Fruit fly (Drosophila melanogaster) whole organism, embryonic: Measurements from ENCODE around the gene Lgr3.

Source experiments
- ATbp ChIP-seq: fragments of 200-800 bp; sonication (Bioruptor generic); optimal IDR thresholded peaks from 2 replicates; lab custom pipeline; 2017; ENCODE audit warnings: missing biosample characterization, mild to moderate bottlenecking, missing genetic modification characterization, missing genetic modification reagents
- BEAF-32 ChIP-seq: fragments of 200-800 bp; sonication (Bioruptor generic); optimal IDR thresholded peaks from 3 replicates; lab custom pipeline; 2017; ENCODE audit warnings: missing biosample characterization, missing genetic modification characterization, mild to moderate bottlenecking, moderate library complexity, missing genetic modification reagents
- CG10565 ChIP-seq: fragments of 200-800 bp; sonication (Bioruptor generic); optimal IDR thresholded peaks from 3 replicates; lab custom pipeline; 2016; ENCODE audit warnings: missing biosample characterization, mild to moderate bottlenecking, missing genetic modification characterization
- CG12104 ChIP-seq: fragments of 200-800 bp; sonication (Bioruptor generic); optimal IDR thresholded peaks from 3 replicates; lab custom pipeline; 2016; ENCODE audit warnings: missing biosample characterization, missing genetic modification characterization
- CG12769 ChIP-seq: fragments of 200-800 bp; sonication (Bioruptor generic); optimal IDR thresholded peaks from 2 replicates; lab custom pipeline; 2019; ENCODE audit warnings: missing biosample characterization, mild to moderate bottlenecking, missing genetic modification characterization, moderate library complexity
- CG13624 ChIP-seq: fragments of 200-800 bp; sonication (Bioruptor generic); optimal IDR thresholded peaks from 2 replicates; lab custom pipeline; 2016; ENCODE audit warnings: missing biosample characterization, missing genetic modification characterization
- CG14710 ChIP-seq: fragments of 200-800 bp; sonication (Bioruptor generic); optimal IDR thresholded peaks from 3 replicates; lab custom pipeline; 2019; ENCODE audit warnings: missing biosample characterization, mild to moderate bottlenecking, missing genetic modification characterization, moderate library complexity
- CG14860 ChIP-seq: fragments of 200-800 bp; sonication (Bioruptor generic); IDR thresholded peaks from 3 replicates; pipeline ENCODE4 v1.3.6; 2022; ENCODE audit warnings: missing biosample characterization, missing genetic modification characterization; ENCODE audit not compliant: partially characterized antibody
- CG1602 ChIP-seq: fragments of 200-800 bp; sonication (Bioruptor generic); optimal IDR thresholded peaks from 3 replicates; lab custom pipeline; 2016; ENCODE audit warnings: missing biosample characterization, missing genetic modification characterization
- CG1647 ChIP-seq: fragments of 200-800 bp; sonication (Bioruptor generic); optimal IDR thresholded peaks from 3 replicates; lab custom pipeline; 2016; ENCODE audit warnings: missing biosample characterization, missing genetic modification characterization
- CG17328 ChIP-seq: fragments of 200-800 bp; sonication (Bioruptor generic); IDR thresholded peaks from 2 replicates; pipeline ENCODE4 v1.3.6; 2022; ENCODE audit warnings: missing biosample characterization, missing genetic modification characterization
- CG2202 ChIP-seq: fragments of 200-800 bp; sonication (Bioruptor generic); optimal IDR thresholded peaks from 2 replicates; lab custom pipeline; 2018; ENCODE audit warnings: missing biosample characterization, mild to moderate bottlenecking, missing genetic modification characterization
- CG2678 ChIP-seq: fragments of 200-800 bp; sonication (Bioruptor generic); optimal IDR thresholded peaks from 3 replicates; lab custom pipeline; 2019; ENCODE audit warnings: missing biosample characterization, mild to moderate bottlenecking, missing genetic modification characterization, moderate library complexity
- CG30403 ChIP-seq: fragments of 200-800 bp; sonication (Bioruptor generic); optimal IDR thresholded peaks from 3 replicates; lab custom pipeline; 2016; ENCODE audit warnings: missing biosample characterization, missing genetic modification characterization
- CG4854 ChIP-seq: fragments of 200-800 bp; sonication (Bioruptor generic); optimal IDR thresholded peaks from 2 replicates; lab custom pipeline; 2016; ENCODE audit warnings: missing biosample characterization, missing genetic modification characterization, inconsistent platforms
- CG6765 ChIP-seq: fragments of 200-800 bp; sonication (Bioruptor generic); optimal IDR thresholded peaks from 3 replicates; lab custom pipeline; 2017; ENCODE audit warnings: missing biosample characterization, mild to moderate bottlenecking, missing genetic modification characterization
- CG7372 ChIP-seq: fragments of 200-800 bp; sonication (Bioruptor generic); IDR thresholded peaks from 2 replicates; pipeline ENCODE4 v1.3.6; 2022; ENCODE audit warnings: missing biosample characterization, missing genetic modification characterization
- CG7556 ChIP-seq: fragments of 200-800 bp; sonication (Bioruptor generic); optimal IDR thresholded peaks from 2 replicates; lab custom pipeline; 2017; ENCODE audit warnings: missing biosample characterization, mild to moderate bottlenecking, missing genetic modification characterization
- CG9797 ChIP-seq: fragments of 200-800 bp; sonication (Bioruptor generic); optimal IDR thresholded peaks from 3 replicates; lab custom pipeline; 2018; ENCODE audit warnings: missing biosample characterization, mild to moderate bottlenecking, missing genetic modification characterization
- CG9817 ChIP-seq: fragments of 200-800 bp; sonication (Bioruptor generic); optimal IDR thresholded peaks from 2 replicates; lab custom pipeline; 2018; ENCODE audit warnings: missing biosample characterization, mild to moderate bottlenecking, missing genetic modification characterization, moderate library complexity
- CoRest ChIP-seq: fragments of 200-800 bp; sonication (Bioruptor generic); optimal IDR thresholded peaks from 3 replicates; lab custom pipeline; 2018; ENCODE audit warnings: missing biosample characterization, mild to moderate bottlenecking, missing genetic modification characterization, moderate library complexity
- E2f2 ChIP-seq: fragments of 200-800 bp; sonication (Bioruptor generic); IDR thresholded peaks from 2 replicates; pipeline ENCODE4 v1.3.6; 2022; ENCODE audit warnings: missing biosample characterization, missing genetic modification characterization
- Elba2 ChIP-seq: fragments of 200-800 bp; sonication (Bioruptor generic); optimal IDR thresholded peaks from 3 replicates; lab custom pipeline; 2016; ENCODE audit warnings: missing biosample characterization, missing genetic modification characterization
- Gug ChIP-seq: fragments of 200-800 bp; sonication (Bioruptor generic); IDR thresholded peaks from 4 replicates; pipeline ENCODE4 v1.3.6; 2022; ENCODE audit warnings: missing biosample characterization, missing genetic modification characterization
- H2.0 ChIP-seq: fragments of 200-800 bp; sonication (Bioruptor generic); IDR thresholded peaks from 2 replicates; pipeline ENCODE4 v1.3.6; 2022; ENCODE audit warnings: missing biosample characterization, missing genetic modification characterization
- Hmx ChIP-seq: fragments of 200-800 bp; sonication (Bioruptor generic); optimal IDR thresholded peaks from 2 replicates; lab custom pipeline; 2016; ENCODE audit warnings: missing biosample characterization, missing genetic modification characterization
- Hr78 ChIP-seq, 2 experiments: fragments of 200-800 bp in 1 of 2; fragments of >200 bp in 1 of 2; sonication (Bioruptor generic) in 1 of 2; optimal IDR thresholded peaks; 2 replicates each; lab custom pipeline; 2017 to 2019; ENCODE audit warnings: missing biosample characterization in 2 of 2, missing genetic modification characterization in 2 of 2, mild to moderate bottlenecking in 1 of 2, moderate library complexity in 1 of 2
- MESR4 ChIP-seq: fragments of 200-800 bp; sonication (Bioruptor generic); optimal IDR thresholded peaks from 2 replicates; lab custom pipeline; 2018; ENCODE audit warnings: missing biosample characterization, mild to moderate bottlenecking, missing genetic modification characterization, moderate library complexity
- NFAT ChIP-seq: fragments of 200-800 bp; sonication (Bioruptor generic); IDR thresholded peaks from 2 replicates; pipeline ENCODE4 v1.3.6; 2022; ENCODE audit warnings: missing biosample characterization, missing genetic modification characterization
- NK7.1 ChIP-seq: fragments of 200-800 bp; sonication (Bioruptor generic); optimal IDR thresholded peaks from 3 replicates; lab custom pipeline; 2016; ENCODE audit warnings: missing biosample characterization, missing genetic modification characterization
- Neu2 ChIP-seq: fragments of 200-800 bp; sonication (Bioruptor generic); optimal IDR thresholded peaks from 3 replicates; lab custom pipeline; 2016; ENCODE audit warnings: missing biosample characterization, missing genetic modification characterization, borderline replicate concordance
- Scr ChIP-seq: fragments of 200-800 bp; sonication (Bioruptor generic); IDR thresholded peaks from 2 replicates; pipeline ENCODE4 v1.3.6; 2022; ENCODE audit warnings: missing biosample characterization, missing genetic modification characterization; ENCODE audit not compliant: partially characterized antibody
- Sox102F ChIP-seq: fragments of 200-800 bp; sonication (Bioruptor generic); optimal IDR thresholded peaks from 2 replicates; lab custom pipeline; 2018; ENCODE audit warnings: missing biosample characterization, mild to moderate bottlenecking, missing genetic modification characterization, moderate library complexity
- Usf ChIP-seq: fragments of 200-800 bp; sonication (Bioruptor generic); optimal IDR thresholded peaks from 2 replicates; lab custom pipeline; 2017; ENCODE audit warnings: missing genotype, missing biosample characterization, missing genetic modification characterization
- Vsx1 ChIP-seq: fragments of 200-800 bp; sonication (Bioruptor generic); optimal IDR thresholded peaks from 2 replicates; lab custom pipeline; 2017; ENCODE audit warnings: missing biosample characterization, mild to moderate bottlenecking, missing genetic modification characterization, missing genetic modification reagents
- ac ChIP-seq: fragments of 200-800 bp; sonication (Bioruptor generic); optimal IDR thresholded peaks from 3 replicates; lab custom pipeline; 2017; ENCODE audit warnings: missing biosample characterization, mild to moderate bottlenecking, missing genetic modification characterization
- aop ChIP-seq: fragments of 200-800 bp; sonication (Bioruptor generic); IDR thresholded peaks from 2 replicates; pipeline ENCODE4 v1.3.6; 2022; ENCODE audit warnings: missing biosample characterization, missing genetic modification characterization
- ase ChIP-seq: fragments of 200-800 bp; sonication (Bioruptor generic); IDR thresholded peaks from 3 replicates; pipeline ENCODE4 v1.3.6; 2022; ENCODE audit warnings: missing biosample characterization, missing genetic modification characterization
- bbx ChIP-seq: fragments of 200-800 bp; sonication (Bioruptor generic); IDR thresholded peaks from 2 replicates; pipeline ENCODE4 v1.3.6; 2022; ENCODE audit warnings: missing biosample characterization, missing genetic modification characterization; ENCODE audit not compliant: partially characterized antibody
- cg ChIP-seq: fragments of 200-800 bp; sonication (Bioruptor generic); optimal IDR thresholded peaks from 3 replicates; lab custom pipeline; 2019; ENCODE audit warnings: missing biosample characterization, mild to moderate bottlenecking, missing genetic modification characterization, moderate library complexity
- gcm ChIP-seq: fragments of 200-800 bp; sonication (Bioruptor generic); optimal IDR thresholded peaks from 2 replicates; lab custom pipeline; 2019; ENCODE audit warnings: missing biosample characterization, mild to moderate bottlenecking, missing genetic modification characterization, moderate library complexity
- gt ChIP-seq: fragments of 200-800 bp; sonication (Bioruptor generic); IDR thresholded peaks from 2 replicates; pipeline ENCODE4 v1.3.6; 2022; ENCODE audit warnings: missing biosample characterization, missing genetic modification characterization
- lmd ChIP-seq: fragments of 200-800 bp; sonication (Bioruptor generic); IDR thresholded peaks from 2 replicates; pipeline ENCODE4 v1.3.6; 2022; ENCODE audit warnings: missing biosample characterization, missing genetic modification characterization
- p53 ChIP-seq: fragments of 200-800 bp; sonication (Bioruptor generic); optimal IDR thresholded peaks from 2 replicates; lab custom pipeline; 2016; ENCODE audit warnings: missing biosample characterization, missing genetic modification characterization
- pfk ChIP-seq: fragments of 200-800 bp; sonication (Bioruptor generic); optimal IDR thresholded peaks from 2 replicates; lab custom pipeline; 2018; ENCODE audit warnings: missing biosample characterization, mild to moderate bottlenecking, missing genetic modification characterization, moderate library complexity
- pum ChIP-seq: fragments of 200-800 bp; sonication (Bioruptor generic); optimal IDR thresholded peaks from 2 replicates; lab custom pipeline; 2016; ENCODE audit warnings: missing biosample characterization, missing genetic modification characterization
- ranshi ChIP-seq: fragments of 200-800 bp; sonication (Bioruptor generic); IDR thresholded peaks from 2 replicates; pipeline ENCODE4 v1.3.6; 2022; ENCODE audit warnings: missing biosample characterization, missing genetic modification characterization
- sc ChIP-seq, 3 experiments: fragments of >200 bp in 2 of 3; fragments of 200-800 bp in 1 of 3; sonication (Bioruptor generic) in 1 of 3; optimal IDR thresholded peaks; 2 replicates in 2 of 3; 3 replicates in 1 of 3; lab custom pipeline; 2017; ENCODE audit warnings: mild to moderate bottlenecking in 1 of 3, missing biosample characterization in 1 of 3, missing genetic modification characterization in 1 of 3, missing genetic modification reagents in 1 of 3
- stc ChIP-seq: fragments of 200-800 bp; sonication (Bioruptor generic); IDR thresholded peaks from 2 replicates; pipeline ENCODE4 v1.3.6; 2022; ENCODE audit warnings: missing biosample characterization, missing genetic modification characterization
- zfh1 ChIP-seq: fragments of 200-800 bp; sonication (Bioruptor generic); IDR thresholded peaks from 3 replicates; pipeline ENCODE4 v1.3.6; 2022; ENCODE audit warnings: missing biosample characterization, missing genetic modification characterization

The Lgr3 gene

DNA sequence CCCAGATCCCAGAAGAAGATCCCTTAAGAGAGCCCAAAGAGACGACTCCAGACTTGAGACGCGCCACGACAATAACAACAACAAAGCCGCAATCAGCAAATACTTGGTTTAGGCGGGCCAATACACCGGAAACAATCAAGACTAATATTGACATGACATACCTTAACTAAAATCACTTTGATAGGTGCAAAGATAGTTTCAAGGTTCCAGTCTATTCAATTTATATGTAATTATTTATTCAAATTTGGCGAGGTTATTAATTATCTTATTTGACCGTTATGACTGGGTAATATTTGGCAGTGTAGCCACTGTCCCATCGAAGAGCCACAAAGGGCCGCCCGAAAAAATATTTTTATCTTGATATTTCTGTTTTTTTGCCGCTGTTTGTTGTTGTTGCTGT lies 25.1 kb upstream of the Lgr3 start (continued):
- TF ChIP-seq ranshi (no peak), CoRest (peak; percentile 52), ATbp (GFP tag; lab: Kevin White, UChicago) (peak; percentile 21), Gug (peak; percentile 3; the same call in 1 of the 4 replicates), stc (GFP tag; lab: Robert Waterston, UW) (peak; percentile 55), CG2202 (tag; lab: Kevin White, UChicago) (peak; percentile 21), Hr78 (GFP tag; optimal IDR thresholded peaks at IDR 0.05; lab: Kevin White, UChicago) (no peak), sc (optimal IDR thresholded peaks at IDR 0.05; lab: Kevin White, UChicago) (no peak), sc (GFP tag; optimal IDR thresholded peaks at IDR 0.05; lab: Kevin White, UChicago) (peak; percentile 1), CG10565 (GFP tag; lab: Kevin White, UChicago) (no peak), Sox102F (peak; percentile 60), ase (GFP tag; lab: Robert Waterston, UW) (peak; percentile 47; the same call in 1 of the 3 replicates), CG7556 (GFP tag; lab: Kevin White, UChicago) (peak; percentile 44), H2.0 (GFP tag; lab: Robert Waterston, UW) (peak; percentile 61), Neu2 (GFP tag; lab: Kevin White, UChicago) (no peak), CG17328 (GFP tag; lab: Robert Waterston, UW) (peak; percentile 63), CG14860 (GFP tag; lab: Robert Waterston, UW) (no peak), aop (GFP tag; lab: Robert Waterston, UW) (no peak), CG30403 (GFP tag; lab: Kevin White, UChicago) (peak; percentile 53), E2f2 (no peak), Elba2 (no peak), p53 (GFP tag; lab: Kevin White, UChicago) (no peak), pfk (no peak), Hmx (GFP tag; lab: Kevin White, UChicago) (no peak), NK7.1 (no peak), zfh1 (GFP tag; lab: Robert Waterston, UW) (peak; percentile 87), MESR4 (no peak), cg (GFP tag; lab: Kevin White, UChicago) (no peak), CG1647 (no peak), CG12104 (GFP tag; lab: Kevin White, UChicago) (peak; percentile 4), CG9817 (tag; lab: Kevin White, UChicago) (peak; percentile 16), CG9797 (GFP tag; lab: Kevin White, UChicago) (no peak), CG7372 (no peak), bbx (GFP tag; lab: Robert Waterston, UW) (no peak), CG1602 (GFP tag; lab: Kevin White, UChicago) (peak; percentile 43), CG13624 (GFP tag; lab: Kevin White, UChicago) (no peak), CG6765 (GFP tag; lab: Kevin White, UChicago) (no peak), NFAT (0 out of 2 replicates have a peak, but pooled peaks have one; percentile 31), Vsx1 (GFP tag; lab: Kevin White, UChicago) (no peak), CG4854 (GFP tag; lab: Kevin White, UChicago) (peak; percentile 40), ac (GFP tag; lab: Kevin White, UChicago) (peak; percentile 61), CG14710 (tag; lab: Kevin White, UChicago) (peak; percentile 60), Scr (GFP tag; lab: Robert Waterston, UW) (no peak), CG12769 (tag; lab: Kevin White, UChicago) (peak; percentile 29), CG2678 (peak; percentile 62), gcm (GFP tag; lab: Kevin White, UChicago) (peak; percentile 30), Usf (GFP tag; lab: Kevin White, UChicago) (peak; percentile 13), lmd (GFP tag; lab: Robert Waterston, UW) (peak; percentile 51), gt (GFP tag; lab: Robert Waterston, UW) (0 out of 2 replicates have a peak, but pooled peaks have one; percentile 30), BEAF-32 (GFP tag; lab: Kevin White, UChicago) (no peak), pum (GFP tag; lab: Kevin White, UChicago) (peak; percentile 43)
